Fruit fly (Drosophila melanogaster): Measurements from ENCODE around the gene m.

Gene m

DNA sequence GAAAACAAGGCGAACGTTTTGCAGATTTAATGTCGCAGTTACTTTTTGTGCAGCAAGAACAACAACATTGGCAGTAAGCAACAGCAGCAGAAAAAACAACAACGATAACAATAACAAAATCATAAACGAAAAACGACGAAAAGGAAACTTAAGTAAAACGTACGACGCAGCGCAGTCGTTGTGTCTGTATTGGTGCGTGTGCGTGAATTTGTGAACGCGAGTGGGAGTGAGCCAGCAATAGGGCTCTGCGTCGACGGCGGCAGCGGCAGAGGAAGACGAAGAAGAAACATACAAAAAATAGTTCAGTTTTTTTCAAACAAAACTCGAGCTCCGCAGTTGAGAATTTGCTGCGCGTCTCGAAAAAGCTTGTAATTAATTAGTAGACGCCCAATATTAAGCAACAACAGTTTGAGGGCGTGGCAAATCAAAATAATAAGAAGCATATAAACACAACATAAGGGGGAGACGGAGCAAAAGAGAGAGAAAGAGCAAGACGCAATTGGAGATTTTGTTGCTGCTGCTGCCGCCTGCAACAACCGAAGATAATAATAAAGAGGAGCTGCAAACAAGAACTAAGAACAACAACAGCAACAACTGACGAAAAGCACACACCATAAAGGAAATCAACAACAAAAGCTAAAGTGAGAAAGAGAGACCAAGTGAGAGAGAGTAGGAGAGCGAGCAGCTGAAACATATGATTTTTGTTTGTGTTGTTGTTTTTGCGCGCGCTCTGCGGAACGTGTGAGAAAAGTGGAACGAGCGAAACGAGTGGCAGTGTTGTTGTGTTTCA lies 63.3 kb downstream of the m start (continued):
- TF ChIP-seq slp2 (GFP tag; optimal IDR thresholded peaks at IDR 0.05), result no peak
- peak; percentile 83; the same call in 1 of the 4 replicates for TF ChIP-seq chinmo (GFP tag; IDR thresholded peaks at IDR 0.05; ENCODE audit: partially characterized antibody)
- TF ChIP-seq kni (GFP tag; optimal IDR thresholded peaks at IDR 0.05), result peak; percentile 28
- TF ChIP-seq CG10366 (GFP tag; IDR thresholded peaks at IDR 0.05), result no peak
- TF ChIP-seq disco-r (GFP tag; optimal IDR thresholded peaks at IDR 0.05), result no peak
- peak; percentile 88 for TF ChIP-seq CG17385 (GFP tag; optimal IDR thresholded peaks at IDR 0.05)
- no peak for TF ChIP-seq CG32767 (GFP tag; IDR thresholded peaks at IDR 0.05)
- no peak for TF ChIP-seq gce (GFP tag; IDR thresholded peaks at IDR 0.05)
- no peak for TF ChIP-seq CG9215 (GFP tag; IDR thresholded peaks at IDR 0.05)
- TF ChIP-seq knrl (GFP tag; IDR thresholded peaks at IDR 0.05; ENCODE audit: partially characterized antibody), result no peak
- peak; percentile 79 to 91 for TF ChIP-seq Trl (optimal IDR thresholded peaks at IDR 0.05)
- TF ChIP-seq Trl (GFP tag; optimal IDR thresholded peaks at IDR 0.05), result peak; percentile 56
- no peak for TF ChIP-seq Myb (GFP tag; optimal IDR thresholded peaks at IDR 0.05)
- no peak for TF ChIP-seq CG8290 (GFP tag; optimal IDR thresholded peaks at IDR 0.05)
- peak in 1 of 2 experiments; percentile 16 for TF ChIP-seq CG8290 (tag; optimal IDR thresholded peaks at IDR 0.05)
- no peak for TF ChIP-seq peb (GFP tag; IDR thresholded peaks at IDR 0.05)
- peak; percentile 61 for TF ChIP-seq pros (GFP tag; optimal IDR thresholded peaks at IDR 0.05)
- no peak for TF ChIP-seq CG33213 (GFP tag; optimal IDR thresholded peaks at IDR 0.05)
- peak in 1 of 2 experiments; percentile 73 for TF ChIP-seq crp (GFP tag; optimal IDR thresholded peaks at IDR 0.05)
- TF ChIP-seq CG4360 (GFP tag; IDR thresholded peaks at IDR 0.05), result peak; percentile 93
- TF ChIP-seq CG30403 (GFP tag; optimal IDR thresholded peaks at IDR 0.05), result no peak
- TF ChIP-seq CG9932 (GFP tag; IDR thresholded peaks at IDR 0.05), result no peak
- TF ChIP-seq CG8924 (tag; optimal IDR thresholded peaks at IDR 0.05), result peak; percentile 30
- TF ChIP-seq caup (GFP tag; optimal IDR thresholded peaks at IDR 0.05; ENCODE audit: severe bottlenecking), result no peak
- peak; percentile 20 for TF ChIP-seq MTF-1 (GFP tag; optimal IDR thresholded peaks at IDR 0.05; ENCODE audit: borderline replicate concordance)
- TF ChIP-seq psq (GFP tag; optimal IDR thresholded peaks at IDR 0.05), result peak; percentile 72
- peak; percentile 6 for TF ChIP-seq CG3407 (GFP tag; optimal IDR thresholded peaks at IDR 0.05)
- no peak for TF ChIP-seq Hr78 (GFP tag; optimal IDR thresholded peaks at IDR 0.05)
- peak; percentile 48 for TF ChIP-seq CG34376 (GFP tag; optimal IDR thresholded peaks at IDR 0.05)
- TF ChIP-seq Med (GFP tag), result peak; percentile 50
- peak; percentile 28 for TF ChIP-seq lab (GFP tag; optimal IDR thresholded peaks at IDR 0.05)
- 0 out of 2 replicates have a peak, but pooled peaks have one; percentile 9 for TF ChIP-seq stc (GFP tag; IDR thresholded peaks at IDR 0.05)
- peak; percentile 19 for TF ChIP-seq MESR4 (GFP tag; optimal IDR thresholded peaks at IDR 0.05)
- TF ChIP-seq lilli (GFP tag; optimal IDR thresholded peaks at IDR 0.05), result no peak
- TF ChIP-seq sd (tag; optimal IDR thresholded peaks at IDR 0.05), result peak; percentile 13
- peak; percentile 99 for TF ChIP-seq pfk (GFP tag; optimal IDR thresholded peaks at IDR 0.05)
- no peak for TF ChIP-seq pho (GFP tag; optimal IDR thresholded peaks at IDR 0.05)
- TF ChIP-seq nom (GFP tag; optimal IDR thresholded peaks at IDR 0.05), result peak; percentile 15
- TF ChIP-seq crol (GFP tag; IDR thresholded peaks at IDR 0.05), result peak; percentile 18; the same call in 1 of the 2 replicates
- peak; percentile 98 for TF ChIP-seq Adf1 (GFP tag; IDR thresholded peaks at IDR 0.05)
- peak; percentile 23 for TF ChIP-seq CG13624 (GFP tag; optimal IDR thresholded peaks at IDR 0.05)
- peak; percentile 13 for TF ChIP-seq nau (GFP tag; optimal IDR thresholded peaks at IDR 0.05)
- peak; percentile 35 for TF ChIP-seq CG3163 (GFP tag; optimal IDR thresholded peaks at IDR 0.05)
- TF ChIP-seq BtbVII (GFP tag; optimal IDR thresholded peaks at IDR 0.05), result peak; percentile 11
- TF ChIP-seq CG2889 (GFP tag; IDR thresholded peaks at IDR 0.05), result no peak
